Fruit fly (Drosophila melanogaster) whole organism, pupa: ENCODE measurements around the gene Sqor.
A peak's percentile ranks its signal among the peaks of the same experiment; 100 is the strongest.

Experiments used
- CG10348 ChIP-seq: fragments of 200-800 bp; sonication (Bioruptor generic); IDR thresholded peaks from 2 replicates; pipeline ENCODE4 v1.3.6; 2022; ENCODE audit warnings: missing biosample characterization, missing genetic modification characterization
- CG12605 ChIP-seq: fragments of 200-800 bp; sonication (Bioruptor generic); IDR thresholded peaks from 2 replicates; pipeline ENCODE4 v1.3.6; 2022; ENCODE audit warnings: missing biosample characterization, missing genetic modification characterization
- CG13204 ChIP-seq: fragments of 200-800 bp; sonication (Bioruptor generic); optimal IDR thresholded peaks from 2 replicates; lab custom pipeline; 2018; ENCODE audit warnings: missing biosample characterization, mild to moderate bottlenecking, missing genetic modification characterization, moderate library complexity
- CG14655 ChIP-seq: fragments of 200-800 bp; sonication (Bioruptor generic); optimal IDR thresholded peaks from 3 replicates; lab custom pipeline; 2017; ENCODE audit warnings: mild to moderate bottlenecking, missing biosample characterization, missing genetic modification reagents, missing genetic modification characterization
- CG15710 ChIP-seq: fragments of 200-800 bp; sonication (Bioruptor generic); optimal IDR thresholded peaks from 2 replicates; lab custom pipeline; 2018; ENCODE audit warnings: missing biosample characterization, mild to moderate bottlenecking, missing genetic modification characterization, moderate library complexity
- CG17806 ChIP-seq: fragments of 200-800 bp; sonication (Bioruptor generic); optimal IDR thresholded peaks from 2 replicates; lab custom pipeline; 2018; ENCODE audit warnings: missing biosample characterization, mild to moderate bottlenecking, missing genetic modification characterization, moderate library complexity
- CG32121 ChIP-seq: fragments of 200-800 bp; sonication (Bioruptor generic); IDR thresholded peaks from 2 replicates; pipeline ENCODE4 v1.3.6; 2022; ENCODE audit warnings: missing biosample characterization, missing genetic modification characterization
- CG34367 ChIP-seq: fragments of 200-800 bp; sonication (Bioruptor generic); optimal IDR thresholded peaks from 2 replicates; lab custom pipeline; 2018; ENCODE audit warnings: missing biosample characterization, mild to moderate bottlenecking, missing genetic modification characterization
- CG4496 ChIP-seq: fragments of 200-800 bp; sonication (Bioruptor generic); IDR thresholded peaks from 3 replicates; pipeline ENCODE4 v1.3.6; 2022; ENCODE audit warnings: missing biosample characterization, missing genetic modification characterization
- CG8159 ChIP-seq: fragments of 200-800 bp; sonication (Bioruptor generic); optimal IDR thresholded peaks from 3 replicates; lab custom pipeline; 2018; ENCODE audit warnings: missing biosample characterization, mild to moderate bottlenecking, missing genetic modification characterization, moderate library complexity
- CG8301 ChIP-seq: fragments of 200-800 bp; sonication (Bioruptor generic); optimal IDR thresholded peaks from 2 replicates; lab custom pipeline; 2018; ENCODE audit warnings: missing biosample characterization, mild to moderate bottlenecking, missing genetic modification characterization
- CG9948 ChIP-seq: fragments of 200-800 bp; sonication (Bioruptor generic); optimal IDR thresholded peaks from 2 replicates; lab custom pipeline; 2018; ENCODE audit warnings: missing biosample characterization, mild to moderate bottlenecking, missing genetic modification characterization, moderate library complexity
- D1 ChIP-seq: fragments of 200-800 bp; sonication (Bioruptor generic); optimal IDR thresholded peaks from 2 replicates; lab custom pipeline; 2018; ENCODE audit warnings: missing biosample characterization, mild to moderate bottlenecking, missing genetic modification characterization, moderate library complexity
- EcR ChIP-seq: fragments of 200-800 bp; sonication (Bioruptor generic); optimal IDR thresholded peaks from 3 replicates; lab custom pipeline; 2019; ENCODE audit warnings: missing biosample characterization, missing genetic modification characterization, mild to moderate bottlenecking, moderate library complexity, missing genetic modification reagents
- Ets98B ChIP-seq: fragments of 200-800 bp; sonication (Bioruptor generic); IDR thresholded peaks from 2 replicates; pipeline ENCODE4 v1.3.6; 2022; ENCODE audit warnings: missing biosample characterization, missing genetic modification characterization
- Pif1A ChIP-seq: fragments of 200-800 bp; sonication (Bioruptor generic); optimal IDR thresholded peaks from 3 replicates; lab custom pipeline; 2016; ENCODE audit warnings: missing biosample characterization, missing genetic modification characterization
- Pif1B ChIP-seq: fragments of 200-800 bp; sonication (Bioruptor generic); optimal IDR thresholded peaks from 3 replicates; lab custom pipeline; 2016; ENCODE audit warnings: missing biosample characterization, missing genetic modification characterization
- fd96Ca ChIP-seq: fragments of 200-800 bp; sonication (Bioruptor generic); IDR thresholded peaks from 3 replicates; pipeline ENCODE4 v1.3.6; 2022; ENCODE audit warnings: missing biosample characterization, missing genetic modification characterization
- gl ChIP-seq: fragments of 200-800 bp; sonication (Bioruptor generic); optimal IDR thresholded peaks from 2 replicates; lab custom pipeline; 2018; ENCODE audit warnings: missing biosample characterization, mild to moderate bottlenecking, missing genetic modification characterization
- rn ChIP-seq: fragments of 200-800 bp; sonication (Bioruptor generic); IDR thresholded peaks from 2 replicates; pipeline ENCODE4 v1.3.6; 2022; ENCODE audit warnings: missing biosample characterization, missing genetic modification characterization

Sqor gene

dm6 chr3L:4232724-4233367, 7.1 kb upstream of the Sqor start:
- TF ChIP-seq CG14655 (GFP tag; lab: Kevin White, UChicago) (peak; percentile 5), Ets98B (GFP tag; lab: Robert Waterston, UW) (no peak)
- TF ChIP-seq, all 21 proteins: peak for 1

dm6 chr3L:4233603-4234277, 6.2 kb upstream of the Sqor start:
- TF ChIP-seq D1 (no peak), Pif1B (no peak), EcR (GFP tag; lab: Kevin White, UChicago) (no peak), CG4496 (GFP tag; lab: Robert Waterston, UW) (no peak), CG34367 (tag; lab: Kevin White, UChicago) (no peak), CG17806 (tag; lab: Kevin White, UChicago) (no peak), CG14655 (GFP tag; lab: Kevin White, UChicago) (no peak), CG12605 (GFP tag; lab: Robert Waterston, UW) (no peak), CG9948 (tag; lab: Kevin White, UChicago) (no peak), CG32121 (GFP tag; lab: Robert Waterston, UW) (no peak), CG13204 (no peak), fd96Ca (GFP tag; lab: Robert Waterston, UW) (no peak), CG10348 (GFP tag; lab: Robert Waterston, UW) (no peak), gl (tag; lab: Kevin White, UChicago) (no peak), CG8159 (tag; lab: Kevin White, UChicago) (no peak), rn (GFP tag; lab: Robert Waterston, UW) (no peak), CG8301 (tag; lab: Kevin White, UChicago) (no peak)

dm6 chr3L:4236097-4236572, 3.8 kb upstream of the Sqor start, which contains the start of gene ImpL2:
Gene ImpL2 (minus strand): TSS chr3L:4236147.
- TF ChIP-seq CG4496 (GFP tag; lab: Robert Waterston, UW), result no peak

- TF ChIP-seq D1 (no peak), CG14655 (GFP tag; lab: Kevin White, UChicago) (no peak), EcR (GFP tag; lab: Kevin White, UChicago) (no peak), Pif1A (no peak), CG8159 (tag; lab: Kevin White, UChicago) (no peak), CG8301 (tag; lab: Kevin White, UChicago) (no peak), CG4496 (GFP tag; lab: Robert Waterston, UW) (no peak), CG34367 (tag; lab: Kevin White, UChicago) (no peak), gl (tag; lab: Kevin White, UChicago) (no peak), CG12605 (GFP tag; lab: Robert Waterston, UW) (no peak)
- TF ChIP-seq, all 21 proteins: peak for 0
These were observed 1.8 kb upstream of the Sqor start for dm6 chr3L:4238195-4238594.

dm6 chr3L:4242428-4242827, 2.5 kb downstream of the Sqor start, which contains the start of gene pav:
Gene pav (plus strand): TSS chr3L:4242734.
- TF ChIP-seq CG4496 (GFP tag; lab: Robert Waterston, UW) (peak; percentile 55; the same call in 1 of the 3 replicates), Ets98B (GFP tag; lab: Robert Waterston, UW) (peak; percentile 37; the same call in 1 of the 2 replicates), CG15710 (peak; percentile 41), CG12605 (GFP tag; lab: Robert Waterston, UW) (peak; percentile 41), fd96Ca (GFP tag; lab: Robert Waterston, UW) (no peak), CG17806 (tag; lab: Kevin White, UChicago) (peak; percentile 18), CG10348 (GFP tag; lab: Robert Waterston, UW) (no peak), Pif1B (no peak), CG32121 (GFP tag; lab: Robert Waterston, UW) (peak; percentile 55; the same call in 1 of the 2 replicates), CG9948 (tag; lab: Kevin White, UChicago) (no peak), rn (GFP tag; lab: Robert Waterston, UW) (no peak)
- TF ChIP-seq, all 21 proteins: peak for 6

- TF ChIP-seq CG8159 (tag; lab: Kevin White, UChicago), result no peak
- TF ChIP-seq CG4496 (GFP tag; lab: Robert Waterston, UW), result 0 out of 3 replicates have a peak, but pooled peaks have one; percentile 28
- TF ChIP-seq fd96Ca (GFP tag; lab: Robert Waterston, UW), result no peak
- TF ChIP-seq Ets98B (GFP tag; lab: Robert Waterston, UW), result no peak
- TF ChIP-seq gl (tag; lab: Kevin White, UChicago), result peak; percentile 70
- peak; percentile 69 for TF ChIP-seq EcR (GFP tag; lab: Kevin White, UChicago)
- no peak for TF ChIP-seq CG34367 (tag; lab: Kevin White, UChicago)
These were observed 12.3 kb downstream of the Sqor start for dm6 chr3L:4252121-4252861.
